Fruit fly (Drosophila melanogaster) whole organism, pupa: ENCODE results near the gene CG12236.

ENCODE experiments used
- CG10348 ChIP-seq: fragments of 200-800 bp; sonication (Bioruptor generic); IDR thresholded peaks from 2 replicates; pipeline ENCODE4 v1.3.6; 2022; ENCODE audit warnings: missing biosample characterization, missing genetic modification characterization
- CG12605 ChIP-seq: fragments of 200-800 bp; sonication (Bioruptor generic); IDR thresholded peaks from 2 replicates; pipeline ENCODE4 v1.3.6; 2022; ENCODE audit warnings: missing biosample characterization, missing genetic modification characterization
- CG13204 ChIP-seq: fragments of 200-800 bp; sonication (Bioruptor generic); optimal IDR thresholded peaks from 2 replicates; lab custom pipeline; 2018; ENCODE audit warnings: missing biosample characterization, mild to moderate bottlenecking, missing genetic modification characterization, moderate library complexity
- CG14655 ChIP-seq: fragments of 200-800 bp; sonication (Bioruptor generic); optimal IDR thresholded peaks from 3 replicates; lab custom pipeline; 2017; ENCODE audit warnings: mild to moderate bottlenecking, missing biosample characterization, missing genetic modification reagents, missing genetic modification characterization
- CG15710 ChIP-seq: fragments of 200-800 bp; sonication (Bioruptor generic); optimal IDR thresholded peaks from 2 replicates; lab custom pipeline; 2018; ENCODE audit warnings: missing biosample characterization, mild to moderate bottlenecking, missing genetic modification characterization, moderate library complexity
- CG17806 ChIP-seq: fragments of 200-800 bp; sonication (Bioruptor generic); optimal IDR thresholded peaks from 2 replicates; lab custom pipeline; 2018; ENCODE audit warnings: missing biosample characterization, mild to moderate bottlenecking, missing genetic modification characterization, moderate library complexity
- CG32121 ChIP-seq: fragments of 200-800 bp; sonication (Bioruptor generic); IDR thresholded peaks from 2 replicates; pipeline ENCODE4 v1.3.6; 2022; ENCODE audit warnings: missing biosample characterization, missing genetic modification characterization
- CG34367 ChIP-seq: fragments of 200-800 bp; sonication (Bioruptor generic); optimal IDR thresholded peaks from 2 replicates; lab custom pipeline; 2018; ENCODE audit warnings: missing biosample characterization, mild to moderate bottlenecking, missing genetic modification characterization
- CG4496 ChIP-seq: fragments of 200-800 bp; sonication (Bioruptor generic); IDR thresholded peaks from 3 replicates; pipeline ENCODE4 v1.3.6; 2022; ENCODE audit warnings: missing biosample characterization, missing genetic modification characterization
- CG8159 ChIP-seq: fragments of 200-800 bp; sonication (Bioruptor generic); optimal IDR thresholded peaks from 3 replicates; lab custom pipeline; 2018; ENCODE audit warnings: missing biosample characterization, mild to moderate bottlenecking, missing genetic modification characterization, moderate library complexity
- CG8301 ChIP-seq: fragments of 200-800 bp; sonication (Bioruptor generic); optimal IDR thresholded peaks from 2 replicates; lab custom pipeline; 2018; ENCODE audit warnings: missing biosample characterization, mild to moderate bottlenecking, missing genetic modification characterization
- CG9948 ChIP-seq: fragments of 200-800 bp; sonication (Bioruptor generic); optimal IDR thresholded peaks from 2 replicates; lab custom pipeline; 2018; ENCODE audit warnings: missing biosample characterization, mild to moderate bottlenecking, missing genetic modification characterization, moderate library complexity
- D1 ChIP-seq: fragments of 200-800 bp; sonication (Bioruptor generic); optimal IDR thresholded peaks from 2 replicates; lab custom pipeline; 2018; ENCODE audit warnings: missing biosample characterization, mild to moderate bottlenecking, missing genetic modification characterization, moderate library complexity
- EcR ChIP-seq: fragments of 200-800 bp; sonication (Bioruptor generic); optimal IDR thresholded peaks from 3 replicates; lab custom pipeline; 2019; ENCODE audit warnings: missing biosample characterization, missing genetic modification characterization, mild to moderate bottlenecking, moderate library complexity, missing genetic modification reagents
- Ets98B ChIP-seq: fragments of 200-800 bp; sonication (Bioruptor generic); IDR thresholded peaks from 2 replicates; pipeline ENCODE4 v1.3.6; 2022; ENCODE audit warnings: missing biosample characterization, missing genetic modification characterization
- Pif1A ChIP-seq: fragments of 200-800 bp; sonication (Bioruptor generic); optimal IDR thresholded peaks from 3 replicates; lab custom pipeline; 2016; ENCODE audit warnings: missing biosample characterization, missing genetic modification characterization
- Pif1B ChIP-seq: fragments of 200-800 bp; sonication (Bioruptor generic); optimal IDR thresholded peaks from 3 replicates; lab custom pipeline; 2016; ENCODE audit warnings: missing biosample characterization, missing genetic modification characterization
- Snoo ChIP-seq: fragments of 200-800 bp; sonication (Bioruptor generic); optimal IDR thresholded peaks from 3 replicates; lab custom pipeline; 2017; ENCODE audit warnings: missing biosample characterization, mild to moderate bottlenecking, missing genetic modification characterization, inconsistent platforms
- fd96Ca ChIP-seq: fragments of 200-800 bp; sonication (Bioruptor generic); IDR thresholded peaks from 3 replicates; pipeline ENCODE4 v1.3.6; 2022; ENCODE audit warnings: missing biosample characterization, missing genetic modification characterization
- gl ChIP-seq: fragments of 200-800 bp; sonication (Bioruptor generic); optimal IDR thresholded peaks from 2 replicates; lab custom pipeline; 2018; ENCODE audit warnings: missing biosample characterization, mild to moderate bottlenecking, missing genetic modification characterization
- rn ChIP-seq: fragments of 200-800 bp; sonication (Bioruptor generic); IDR thresholded peaks from 2 replicates; pipeline ENCODE4 v1.3.6; 2022; ENCODE audit warnings: missing biosample characterization, missing genetic modification characterization

CG12236 gene

DNA sequence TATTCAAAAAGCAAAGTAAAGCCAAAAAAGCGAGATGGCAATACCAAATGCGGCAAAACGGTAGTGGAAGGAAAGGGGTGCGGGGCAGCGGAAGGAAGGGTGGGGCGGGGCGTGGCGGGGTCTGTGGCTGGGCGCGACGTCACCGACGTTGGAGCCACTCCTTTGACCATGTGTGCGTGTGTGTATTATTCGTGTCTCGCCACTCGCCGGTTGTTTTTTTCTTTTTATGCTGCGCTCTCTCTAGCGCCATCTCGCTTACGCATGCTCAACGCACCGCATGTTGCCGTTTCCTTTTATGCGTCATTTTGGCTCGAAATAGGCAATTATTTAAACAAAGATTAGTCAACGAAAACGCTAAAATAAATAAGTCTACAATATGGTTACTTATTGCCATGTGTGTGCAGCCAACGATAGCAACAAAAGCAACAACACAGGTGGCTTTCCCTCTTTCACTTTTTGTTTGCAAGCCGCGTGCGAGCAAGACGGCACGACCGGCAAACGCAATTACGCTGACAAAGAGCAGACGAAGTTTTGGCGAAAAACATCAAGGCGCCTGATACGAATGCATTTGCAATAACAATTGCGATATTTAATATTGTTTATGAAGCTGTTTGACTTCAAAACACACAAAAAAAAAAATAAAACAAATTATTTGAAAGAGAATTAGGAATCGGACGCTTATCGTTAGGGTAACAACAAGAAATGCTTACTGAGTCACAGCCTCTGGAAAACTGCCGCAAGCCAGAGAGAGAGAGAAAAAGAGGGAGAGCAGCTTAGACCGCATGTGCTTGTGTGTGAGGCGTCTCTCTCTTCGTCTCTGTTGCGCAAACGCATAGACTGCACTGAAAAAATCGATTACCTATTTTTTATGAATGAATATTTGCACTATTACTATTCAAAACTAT, 8.4 kb upstream of the CG12236 start:
- 0 out of 2 replicates have a peak, but pooled peaks have one; percentile 36 for TF ChIP-seq CG32121 (GFP tag; lab: Robert Waterston, UW)
- TF ChIP-seq fd96Ca (GFP tag; lab: Robert Waterston, UW), result peak; percentile 58; the same call in 1 of the 3 replicates
- TF ChIP-seq CG10348 (GFP tag; lab: Robert Waterston, UW), result no peak
- TF ChIP-seq CG12605, result peak; percentile 30; the same call in 1 of the 2 replicates
- no peak for TF ChIP-seq Pif1B
- no peak for TF ChIP-seq CG8301 (tag; lab: Kevin White, UChicago)
- TF ChIP-seq rn (GFP tag; lab: Robert Waterston, UW), result no peak
- TF ChIP-seq EcR, result peak; percentile 30
- TF ChIP-seq gl, result peak; percentile 30
- no peak for TF ChIP-seq CG34367 (tag; lab: Kevin White, UChicago)
- peak; percentile 35 for TF ChIP-seq CG14655 (GFP tag; lab: Kevin White, UChicago)
- TF ChIP-seq Snoo, result peak; percentile 40
- TF ChIP-seq CG17806, result no peak
- TF ChIP-seq CG4496 (GFP tag; lab: Robert Waterston, UW), result peak; percentile 74
- TF ChIP-seq CG13204 (GFP tag; lab: Kevin White, UChicago), result peak; percentile 81
- peak; percentile 29 for TF ChIP-seq CG15710 (tag; lab: Kevin White, UChicago)
- peak; percentile 44 for TF ChIP-seq Ets98B
- TF ChIP-seq D1, result no peak

DNA sequence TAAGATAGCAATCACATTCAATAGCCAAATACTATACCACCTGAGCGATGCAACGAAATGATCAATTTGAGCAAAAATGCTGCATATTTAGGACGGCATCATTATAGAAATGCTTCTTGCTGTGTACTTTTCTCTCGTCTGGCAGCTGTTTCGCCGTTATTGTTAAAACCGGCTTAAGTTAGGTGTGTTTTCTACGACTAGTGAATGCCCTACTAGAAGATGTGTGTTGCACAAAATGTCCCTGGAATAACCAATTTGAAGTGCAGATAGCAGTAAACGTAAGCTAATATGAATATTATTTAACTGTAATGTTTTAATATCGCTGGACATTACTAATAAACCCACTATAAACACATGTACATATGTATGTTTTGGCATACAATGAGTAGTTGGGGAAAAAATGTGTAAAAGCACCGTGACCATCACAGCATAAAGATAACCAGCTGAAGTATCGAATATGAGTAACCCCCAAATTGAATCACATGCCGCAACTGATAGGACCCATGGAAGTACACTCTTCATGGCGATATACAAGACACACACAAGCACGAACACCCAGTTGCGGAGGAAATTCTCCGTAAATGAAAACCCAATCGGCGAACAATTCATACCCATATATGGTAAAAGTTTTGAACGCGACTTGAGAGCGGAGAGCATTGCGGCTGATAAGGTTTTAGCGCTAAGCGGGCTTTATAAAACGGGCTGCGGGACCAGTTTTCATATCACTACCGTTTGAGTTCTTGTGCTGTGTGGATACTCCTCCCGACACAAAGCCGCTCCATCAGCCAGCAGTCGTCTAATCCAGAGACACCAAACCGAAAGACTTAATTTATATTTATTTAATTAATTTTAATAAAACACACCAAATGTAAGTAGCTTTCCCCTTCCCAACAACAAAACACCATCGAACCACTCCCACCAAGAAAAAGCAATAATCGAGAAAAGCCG, 7.5 kb upstream of the CG12236 start, which contains the start of gene Act5C:
Gene Act5C, plus strand, starts transcription at position 716 of the 948 bp plus-strand sequence.
- TF ChIP-seq CG8301 (tag; lab: Kevin White, UChicago), result peak; percentile 96
- TF ChIP-seq CG10348 (GFP tag; lab: Robert Waterston, UW), result peak; percentile 67
- peak; percentile 98 for TF ChIP-seq CG4496 (GFP tag; lab: Robert Waterston, UW)
- peak; percentile 96 for TF ChIP-seq CG14655 (GFP tag; lab: Kevin White, UChicago)
- TF ChIP-seq CG17806, result peak; percentile 98
- peak; percentile 97 for TF ChIP-seq CG9948 (tag; lab: Kevin White, UChicago)
- peak; percentile 95 for TF ChIP-seq rn (GFP tag; lab: Robert Waterston, UW)
- TF ChIP-seq CG13204 (GFP tag; lab: Kevin White, UChicago), result peak; percentile 91
- TF ChIP-seq CG34367 (tag; lab: Kevin White, UChicago), result peak; percentile 99
- peak; percentile 98 for TF ChIP-seq fd96Ca (GFP tag; lab: Robert Waterston, UW)
- peak; percentile 97 for TF ChIP-seq Pif1B
- TF ChIP-seq CG32121 (GFP tag; lab: Robert Waterston, UW), result peak; percentile 95
- TF ChIP-seq gl, result peak; percentile 97
- TF ChIP-seq D1, result peak; percentile 77
- TF ChIP-seq CG8159 (tag; lab: Kevin White, UChicago), result peak; percentile 98
- peak; percentile 97 for TF ChIP-seq Pif1A (GFP tag; lab: Kevin White, UChicago)
- TF ChIP-seq Ets98B, result peak; percentile 97
- TF ChIP-seq EcR, result peak; percentile 50
- peak; percentile 98 for TF ChIP-seq Snoo
- peak; percentile 98 for TF ChIP-seq CG15710 (tag; lab: Kevin White, UChicago)
- TF ChIP-seq CG12605, result peak; percentile 95

DNA sequence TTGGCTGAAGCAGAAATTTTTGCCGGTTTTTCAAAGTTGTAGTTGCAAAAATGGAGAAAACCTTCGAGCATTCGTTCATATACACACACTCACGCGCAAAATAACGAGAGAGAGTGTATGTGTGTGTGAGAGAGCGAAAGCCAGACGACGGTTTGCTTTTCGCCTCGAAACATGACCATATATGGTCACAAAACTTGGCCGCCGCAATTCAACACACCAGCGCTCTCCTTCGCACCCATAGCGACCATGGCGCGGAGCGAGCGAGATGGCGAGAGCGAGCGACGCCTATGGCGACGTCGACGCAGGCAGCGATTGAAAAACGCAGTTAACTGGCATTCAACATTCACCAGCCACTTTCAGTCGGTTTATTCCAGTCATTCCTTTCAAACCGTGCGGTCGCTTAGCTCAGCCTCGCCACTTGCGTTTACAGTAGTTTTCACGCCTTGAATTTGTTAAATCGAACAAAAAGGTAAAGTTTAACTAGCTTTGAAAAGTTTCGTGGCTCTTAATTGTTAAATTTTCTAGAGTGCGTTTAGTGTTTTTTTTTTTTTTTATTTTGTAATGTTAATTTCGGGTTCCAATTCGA, 6.2 kb upstream of the CG12236 start:
- peak; percentile 48 for TF ChIP-seq Pif1B
- peak; percentile 42; the same call in 1 of the 2 replicates for TF ChIP-seq Ets98B
- peak; percentile 13 for TF ChIP-seq CG14655 (GFP tag; lab: Kevin White, UChicago)
- TF ChIP-seq CG10348 (GFP tag; lab: Robert Waterston, UW), result no peak
- TF ChIP-seq Snoo, result peak; percentile 46
- TF ChIP-seq CG34367 (tag; lab: Kevin White, UChicago), result no peak
- no peak for TF ChIP-seq gl
- TF ChIP-seq CG9948 (tag; lab: Kevin White, UChicago), result no peak
- no peak for TF ChIP-seq D1
- 0 out of 2 replicates have a peak, but pooled peaks have one; percentile 8 for TF ChIP-seq CG12605
- TF ChIP-seq EcR, result peak; percentile 77
- TF ChIP-seq CG13204 (GFP tag; lab: Kevin White, UChicago), result peak; percentile 51
- peak; percentile 30 for TF ChIP-seq Pif1A (GFP tag; lab: Kevin White, UChicago)
- TF ChIP-seq CG8301 (tag; lab: Kevin White, UChicago), result no peak
- no peak for TF ChIP-seq CG17806
- peak; percentile 22; the same call in 1 of the 2 replicates for TF ChIP-seq CG32121 (GFP tag; lab: Robert Waterston, UW)
- TF ChIP-seq CG8159 (tag; lab: Kevin White, UChicago), result peak; percentile 4
- peak; percentile 71; the same call in 2 of the 3 replicates for TF ChIP-seq CG4496 (GFP tag; lab: Robert Waterston, UW)
- TF ChIP-seq rn (GFP tag; lab: Robert Waterston, UW), result no peak
- TF ChIP-seq fd96Ca (GFP tag; lab: Robert Waterston, UW), result peak; percentile 59; the same call in 2 of the 3 replicates
- TF ChIP-seq CG15710 (tag; lab: Kevin White, UChicago), result no peak

DNA sequence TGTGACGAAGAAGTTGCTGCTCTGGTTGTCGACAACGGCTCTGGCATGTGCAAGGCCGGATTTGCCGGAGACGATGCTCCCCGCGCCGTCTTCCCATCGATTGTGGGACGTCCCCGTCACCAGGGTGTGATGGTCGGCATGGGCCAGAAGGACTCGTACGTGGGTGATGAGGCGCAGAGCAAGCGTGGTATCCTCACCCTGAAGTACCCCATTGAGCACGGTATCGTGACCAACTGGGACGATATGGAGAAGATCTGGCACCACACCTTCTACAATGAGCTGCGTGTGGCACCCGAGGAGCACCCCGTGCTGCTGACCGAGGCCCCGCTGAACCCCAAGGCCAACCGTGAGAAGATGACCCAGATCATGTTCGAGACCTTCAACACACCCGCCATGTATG, 5.2 kb upstream of the CG12236 start:
- TF ChIP-seq CG14655 (GFP tag; lab: Kevin White, UChicago) (no peak), Pif1A (GFP tag; lab: Kevin White, UChicago) (no peak), Pif1B (no peak), CG8301 (tag; lab: Kevin White, UChicago) (no peak), Ets98B (no peak)
